Fruit fly (Drosophila melanogaster) whole organism, embryonic: ENCODE measurements around the gene ebd1.

ENCODE experiments used
- B-H1 ChIP-seq: fragments of 200-800 bp; sonication (Bioruptor generic); IDR thresholded peaks from 3 replicates; pipeline ENCODE4 v1.3.6; 2022; ENCODE audit warnings: missing biosample characterization, missing genetic modification characterization
- CG11085 ChIP-seq: fragments of 200-800 bp; sonication (Bioruptor generic); IDR thresholded peaks from 2 replicates; pipeline ENCODE4 v1.3.6; 2022; ENCODE audit warnings: missing biosample characterization, missing genetic modification characterization
- CG12942 ChIP-seq: fragments of 200-800 bp; sonication (Bioruptor generic); optimal IDR thresholded peaks from 3 replicates; lab custom pipeline; 2016; ENCODE audit warnings: missing biosample characterization, missing genetic modification characterization
- CG14014 ChIP-seq: fragments of 200-800 bp; sonication (Bioruptor generic); IDR thresholded peaks from 2 replicates; pipeline ENCODE4 v1.3.6; 2022; ENCODE audit warnings: missing biosample characterization, missing genetic modification characterization
- CG14050 ChIP-seq: fragments of 200-800 bp; sonication (Bioruptor generic); IDR thresholded peaks from 3 replicates; pipeline ENCODE4 v1.3.6; 2022; ENCODE audit warnings: missing biosample characterization, missing genetic modification characterization
- CG15696 ChIP-seq: fragments of 200-800 bp; sonication (Bioruptor generic); optimal IDR thresholded peaks from 2 replicates; lab custom pipeline; 2019; ENCODE audit warnings: missing biosample characterization, mild to moderate bottlenecking, missing genetic modification characterization, moderate library complexity
- CG17829 ChIP-seq: fragments of 200-800 bp; optimal IDR thresholded peaks from 2 replicates; lab custom pipeline; 2019; ENCODE audit warnings: missing biosample characterization, mild to moderate bottlenecking, missing genetic modification characterization, moderate library complexity
- CG17912 ChIP-seq: fragments of 200-800 bp; sonication (Bioruptor generic); optimal IDR thresholded peaks from 2 replicates; lab custom pipeline; 2018; ENCODE audit warnings: missing biosample characterization, mild to moderate bottlenecking, missing genetic modification characterization
- CG18476 ChIP-seq: fragments of 200-800 bp; sonication (Bioruptor generic); optimal IDR thresholded peaks from 2 replicates; lab custom pipeline; 2016; ENCODE audit warnings: missing biosample characterization, mild to moderate bottlenecking, missing genetic modification characterization
- CG18764 ChIP-seq: fragments of 200-800 bp; sonication (Bioruptor generic); optimal IDR thresholded peaks from 3 replicates; lab custom pipeline; 2016; ENCODE audit warnings: missing biosample characterization, missing genetic modification characterization
- CG2202 ChIP-seq: fragments of 200-800 bp; sonication (Bioruptor generic); optimal IDR thresholded peaks from 2 replicates; lab custom pipeline; 2018; ENCODE audit warnings: missing biosample characterization, mild to moderate bottlenecking, missing genetic modification characterization
- CG2889 ChIP-seq: fragments of 200-800 bp; sonication (Bioruptor generic); IDR thresholded peaks from 3 replicates; pipeline ENCODE4 v1.3.6; 2022; ENCODE audit warnings: missing biosample characterization, missing genetic modification characterization
- CG30431 ChIP-seq: fragments of 200-800 bp; sonication (Bioruptor generic); optimal IDR thresholded peaks from 2 replicates; lab custom pipeline; 2017; ENCODE audit warnings: missing biosample characterization, missing genetic modification characterization
- CG31224 ChIP-seq: fragments of 200-800 bp; sonication (Bioruptor generic); IDR thresholded peaks from 2 replicates; pipeline ENCODE4 v1.3.6; 2022; ENCODE audit warnings: missing biosample characterization, missing genetic modification characterization
- CG32532 ChIP-seq: fragments of 200-800 bp; sonication (Bioruptor generic); IDR thresholded peaks from 2 replicates; pipeline ENCODE4 v1.3.6; 2022; ENCODE audit warnings: missing biosample characterization, missing genetic modification characterization
- CG4707 ChIP-seq: fragments of 200-800 bp; sonication (Bioruptor generic); optimal IDR thresholded peaks from 2 replicates; lab custom pipeline; 2018; ENCODE audit warnings: missing biosample characterization, mild to moderate bottlenecking, missing genetic modification characterization, moderate library complexity
- CG7271 ChIP-seq: fragments of 200-800 bp; sonication (Bioruptor generic); optimal IDR thresholded peaks from 2 replicates; lab custom pipeline; 2018; ENCODE audit warnings: missing biosample characterization, mild to moderate bottlenecking, missing genetic modification characterization, moderate library complexity
- CG7839 ChIP-seq: fragments of 200-800 bp; sonication (Bioruptor generic); optimal IDR thresholded peaks from 3 replicates; lab custom pipeline; 2018; ENCODE audit warnings: missing biosample characterization, mild to moderate bottlenecking, missing genetic modification characterization, moderate library complexity
- CG7987 ChIP-seq: fragments of 200-800 bp; sonication (Bioruptor generic); optimal IDR thresholded peaks from 2 replicates; lab custom pipeline; 2018; ENCODE audit warnings: missing biosample characterization, mild to moderate bottlenecking, missing genetic modification characterization, moderate library complexity
- CG8765 ChIP-seq: fragments of 200-800 bp; sonication (Bioruptor generic); IDR thresholded peaks from 2 replicates; pipeline ENCODE4 v1.3.6; 2022; ENCODE audit warnings: missing biosample characterization, missing genetic modification characterization
- CG9215 ChIP-seq: fragments of 200-800 bp; sonication (Bioruptor generic); IDR thresholded peaks from 2 replicates; pipeline ENCODE4 v1.3.6; 2022; ENCODE audit warnings: missing biosample characterization, missing genetic modification characterization
- CG9932 ChIP-seq: fragments of 200-800 bp; sonication (Bioruptor generic); IDR thresholded peaks from 2 replicates; pipeline ENCODE4 v1.3.6; 2022; ENCODE audit warnings: missing biosample characterization, missing genetic modification characterization
- Chrac-16 ChIP-seq: fragments of 200-800 bp; sonication (Bioruptor generic); optimal IDR thresholded peaks from 3 replicates; lab custom pipeline; 2016; ENCODE audit warnings: missing biosample characterization, missing genetic modification characterization
- E2f1 ChIP-seq: fragments of 200-800 bp; sonication (Bioruptor generic); IDR thresholded peaks from 2 replicates; pipeline ENCODE4 v1.3.6; 2022; ENCODE audit warnings: missing biosample characterization, missing genetic modification characterization
- E2f2 ChIP-seq: fragments of 200-800 bp; sonication (Bioruptor generic); IDR thresholded peaks from 2 replicates; pipeline ENCODE4 v1.3.6; 2022; ENCODE audit warnings: missing biosample characterization, missing genetic modification characterization
- Mrtf ChIP-seq: fragments of 200-800 bp; sonication (Bioruptor generic); IDR thresholded peaks from 3 replicates; pipeline ENCODE4 v1.3.6; 2022; ENCODE audit warnings: missing biosample characterization, missing genetic modification characterization
- Rfx ChIP-seq: fragments of 200-800 bp; sonication (Bioruptor generic); IDR thresholded peaks from 2 replicates; pipeline ENCODE4 v1.3.6; 2022; ENCODE audit warnings: missing biosample characterization, missing genetic modification characterization
- Xbp1 ChIP-seq: fragments of 200-800 bp; sonication (Bioruptor generic); optimal IDR thresholded peaks from 3 replicates; lab custom pipeline; 2016; ENCODE audit warnings: missing biosample characterization, mild to moderate bottlenecking, missing genetic modification characterization
- ab ChIP-seq: fragments of 200-800 bp; sonication (Bioruptor generic); optimal IDR thresholded peaks from 2 replicates; lab custom pipeline; 2016; ENCODE audit warnings: missing biosample characterization, missing genetic modification characterization
- abd-A ChIP-seq: fragments of 200-800 bp; sonication (Bioruptor generic); optimal IDR thresholded peaks from 3 replicates; lab custom pipeline; 2019; ENCODE audit warnings: missing biosample characterization, mild to moderate bottlenecking, missing genetic modification characterization, moderate library complexity
- bigmax ChIP-seq: fragments of 200-800 bp; sonication (Bioruptor generic); optimal IDR thresholded peaks from 2 replicates; lab custom pipeline; 2018; ENCODE audit warnings: missing biosample characterization, mild to moderate bottlenecking, missing genetic modification characterization
- dm ChIP-seq: fragments of 200-800 bp; sonication (Bioruptor generic); optimal IDR thresholded peaks from 3 replicates; lab custom pipeline; 2016; ENCODE audit warnings: missing biosample characterization, missing genetic modification characterization
- exex ChIP-seq: fragments of 200-800 bp; sonication (Bioruptor generic); optimal IDR thresholded peaks from 4 replicates; lab custom pipeline; 2018; ENCODE audit warnings: missing biosample characterization, mild to moderate bottlenecking, missing genetic modification characterization, moderate library complexity
- gsb ChIP-seq: fragments of 200-800 bp; sonication (Bioruptor generic); IDR thresholded peaks from 2 replicates; pipeline ENCODE4 v1.3.6; 2022; ENCODE audit warnings: missing biosample characterization, missing genetic modification characterization
- inv ChIP-seq: fragments of 200-800 bp; sonication (Bioruptor generic); IDR thresholded peaks from 2 replicates; pipeline ENCODE4 v1.3.6; 2022; ENCODE audit warnings: missing biosample characterization, missing genetic modification characterization; ENCODE audit not compliant: partially characterized antibody
- jing ChIP-seq: fragments of 200-800 bp; sonication (Bioruptor generic); optimal IDR thresholded peaks from 2 replicates; lab custom pipeline; 2018; ENCODE audit warnings: missing biosample characterization, mild to moderate bottlenecking, missing genetic modification characterization
- mam ChIP-seq: fragments of 200-800 bp; sonication (Bioruptor generic); optimal IDR thresholded peaks from 3 replicates; lab custom pipeline; 2016; ENCODE audit warnings: missing biosample characterization, missing genetic modification characterization
- pan ChIP-seq, 4 experiments: fragments of >200 bp in 3 of 4; fragments of 200-800 bp in 1 of 4; sonication (Bioruptor generic) in 1 of 4; optimal IDR thresholded peaks in 3 of 4; IDR thresholded peaks in 1 of 4; 2 replicates each; pipeline versions ENCODE4 v1.3.6 to Lab custom; 2017 to 2022; ENCODE audit warnings: missing biosample characterization in 2 of 4, missing genetic modification characterization in 2 of 4, mixed read lengths in 1 of 4
- phol ChIP-seq: fragments of 200-800 bp; sonication (Bioruptor generic); optimal IDR thresholded peaks from 3 replicates; lab custom pipeline; 2018; ENCODE audit warnings: missing biosample characterization, mild to moderate bottlenecking, missing genetic modification characterization, moderate library complexity
- ro ChIP-seq: fragments of 200-800 bp; sonication (Bioruptor generic); IDR thresholded peaks from 2 replicates; pipeline ENCODE4 v1.3.6; 2022; ENCODE audit warnings: missing biosample characterization, missing genetic modification characterization
- salm ChIP-seq: fragments of 200-800 bp; sonication (Bioruptor generic); optimal IDR thresholded peaks from 2 replicates; lab custom pipeline; 2018; ENCODE audit warnings: missing biosample characterization, mild to moderate bottlenecking, missing genetic modification characterization
- sens-2 ChIP-seq: fragments of 200-800 bp; sonication (Bioruptor generic); IDR thresholded peaks from 2 replicates; pipeline ENCODE4 v1.3.6; 2022; ENCODE audit warnings: missing biosample characterization, missing genetic modification characterization
- sima ChIP-seq: fragments of 200-800 bp; sonication (Bioruptor generic); optimal IDR thresholded peaks from 2 replicates; lab custom pipeline; 2016; ENCODE audit warnings: missing biosample characterization, missing genetic modification characterization
- sqz ChIP-seq: fragments of 200-800 bp; sonication (Bioruptor generic); optimal IDR thresholded peaks from 3 replicates; lab custom pipeline; 2018; ENCODE audit warnings: missing biosample characterization, mild to moderate bottlenecking, missing genetic modification characterization
- ssp ChIP-seq: fragments of 200-800 bp; sonication (Bioruptor generic); IDR thresholded peaks from 2 replicates; pipeline ENCODE4 v1.3.6; 2022; ENCODE audit warnings: missing biosample characterization, missing genetic modification characterization
- stc ChIP-seq: fragments of 200-800 bp; sonication (Bioruptor generic); IDR thresholded peaks from 2 replicates; pipeline ENCODE4 v1.3.6; 2022; ENCODE audit warnings: missing biosample characterization, missing genetic modification characterization
- stwl ChIP-seq: fragments of 200-800 bp; sonication (Bioruptor generic); optimal IDR thresholded peaks from 3 replicates; lab custom pipeline; 2018; ENCODE audit warnings: missing biosample characterization, mild to moderate bottlenecking, missing genetic modification characterization, moderate library complexity
- tup ChIP-seq: fragments of 200-800 bp; sonication (Bioruptor generic); optimal IDR thresholded peaks from 2 replicates; lab custom pipeline; 2016; ENCODE audit warnings: missing biosample characterization, mild to moderate bottlenecking, missing genetic modification characterization, moderate library complexity
- usp ChIP-seq: fragments of >200 bp; optimal IDR thresholded peaks from 2 replicates; lab custom pipeline; 2017; ENCODE audit warnings: missing biosample characterization, missing genetic modification characterization
- wek ChIP-seq: fragments of 200-800 bp; sonication (Bioruptor generic); optimal IDR thresholded peaks from 3 replicates; lab custom pipeline; 2018; ENCODE audit warnings: missing biosample characterization, mild to moderate bottlenecking, missing genetic modification characterization, moderate library complexity
- z ChIP-seq: fragments of 200-800 bp; sonication (Bioruptor generic); IDR thresholded peaks from 3 replicates; pipeline ENCODE4 v1.3.6; 2022; ENCODE audit warnings: missing biosample characterization, missing genetic modification characterization

ebd1 gene

dm6 chr3L:680258-680657 lies 5.1 kb downstream of the ebd1 start, which contains the start of gene CG17129 (continued):
- TF ChIP-seq stwl (tag; lab: Kevin White, UChicago) (peak; percentile 68), sima (GFP tag; lab: Kevin White, UChicago) (peak; percentile 28), Chrac-16 (peak; percentile 64), CG14014 (GFP tag; lab: Robert Waterston, UW) (peak; percentile 76), B-H1 (GFP tag; lab: Robert Waterston, UW) (peak; percentile 58; the same call in 2 of the 3 replicates), jing (GFP tag; lab: Kevin White, UChicago) (no peak), CG11085 (GFP tag; lab: Robert Waterston, UW) (peak; percentile 54), CG2202 (tag; lab: Kevin White, UChicago) (peak; percentile 41), pan (optimal IDR thresholded peaks at IDR 0.05; lab: Kevin White, UChicago) (no peak), pan (GFP tag; optimal IDR thresholded peaks at IDR 0.05 in 1 of 2, IDR thresholded peaks at IDR 0.05 in 1 of 2) (peak in 1 of 2 experiments; percentile 70), CG7987 (GFP tag; lab: Kevin White, UChicago) (peak; percentile 13), tup (GFP tag; lab: Kevin White, UChicago) (peak; percentile 14), CG31224 (GFP tag; lab: Robert Waterston, UW) (peak; percentile 58), E2f1 (GFP tag; lab: Robert Waterston, UW) (peak; percentile 77), CG14050 (GFP tag; lab: Robert Waterston, UW) (0 out of 3 replicates have a peak, but pooled peaks have one; percentile 22), sens-2 (GFP tag; lab: Robert Waterston, UW) (no peak), ssp (GFP tag; lab: Robert Waterston, UW) (peak; percentile 74), Rfx (GFP tag; lab: Robert Waterston, UW) (peak; percentile 86), usp (GFP tag; lab: Kevin White, UChicago) (no peak), CG12942 (GFP tag; lab: Kevin White, UChicago) (peak; percentile 49), wek (peak; percentile 26), E2f2 (peak; percentile 87), gsb (no peak), CG30431 (GFP tag; lab: Kevin White, UChicago) (peak; percentile 54), CG15696 (tag; lab: Kevin White, UChicago) (peak; percentile 83), z (GFP tag; lab: Robert Waterston, UW) (peak; percentile 97), inv (GFP tag; lab: Robert Waterston, UW) (peak; percentile 91), CG7271 (tag; lab: Kevin White, UChicago) (no peak), CG2889 (GFP tag; lab: Robert Waterston, UW) (no peak), Xbp1 (GFP tag; lab: Kevin White, UChicago) (peak; percentile 83), CG4707 (GFP tag; lab: Kevin White, UChicago) (peak; percentile 30), sqz (GFP tag; lab: Kevin White, UChicago) (no peak), abd-A (tag; lab: Kevin White, UChicago) (no peak), CG17829 (tag; lab: Kevin White, UChicago) (peak; percentile 85), dm (GFP tag; lab: Kevin White, UChicago) (peak; percentile 56), CG18476 (GFP tag; lab: Kevin White, UChicago) (peak; percentile 43), CG7839 (tag; lab: Kevin White, UChicago) (peak; percentile 65), stc (GFP tag; lab: Robert Waterston, UW) (peak; percentile 84), exex (tag; lab: Kevin White, UChicago) (no peak), CG8765 (0 out of 2 replicates have a peak, but pooled peaks have one; percentile 31), phol (tag; lab: Kevin White, UChicago) (peak; percentile 83), ro (GFP tag; lab: Robert Waterston, UW) (no peak), salm (tag; lab: Kevin White, UChicago) (peak; percentile 7), Mrtf (GFP tag; lab: Robert Waterston, UW) (peak; percentile 53; the same call in 2 of the 3 replicates), CG9215 (GFP tag; lab: Robert Waterston, UW) (peak; percentile 75), CG32532 (GFP tag; lab: Robert Waterston, UW) (peak; percentile 74), CG18764 (peak; percentile 61), ab (no peak), CG9932 (GFP tag; lab: Robert Waterston, UW) (peak; percentile 84), mam (GFP tag; lab: Kevin White, UChicago) (peak; percentile 92), bigmax (no peak), CG17912 (GFP tag; lab: Kevin White, UChicago) (peak; percentile 2)
